Worm (Caenorhabditis elegans): ENCODE results near the gene fbxb-118.

Gene fbxb-118

ce11 chrII:4040066-4040465 is 23.8 kb downstream of the fbxb-118 start:
- TF ChIP-seq nhr-77 (tag; optimal IDR thresholded peaks at IDR 0.05) (no peak), nhr-237 (tag; optimal IDR thresholded peaks at IDR 0.05) (no peak), tbx-2 (tag; optimal IDR thresholded peaks at IDR 0.05) (no peak), fkh-10 (GFP tag; optimal IDR thresholded peaks at IDR 0.05) (no peak), swsn-7 (tag; optimal IDR thresholded peaks at IDR 0.05) (no peak), nhr-19 (GFP tag; conservative IDR thresholded peaks at IDR 0.05) (no peak), ama-1 (optimal IDR thresholded peaks at IDR 0.05) (no peak), xbp-1 (tag; optimal IDR thresholded peaks at IDR 0.05) (no peak), Y116A8C.19 (tag; optimal IDR thresholded peaks at IDR 0.05; ENCODE audit: borderline replicate concordance) (no peak), nhr-84 (tag; optimal IDR thresholded peaks at IDR 0.05) (no peak), zag-1 (tag; optimal IDR thresholded peaks at IDR 0.05) (no peak), hpl-2 (GFP tag; optimal IDR thresholded peaks at IDR 0.05) (no peak), C04F5.9 (tag; optimal IDR thresholded peaks at IDR 0.05) (no peak), hlh-4 (tag; optimal IDR thresholded peaks at IDR 0.05) (no peak), nhr-28 (tag; optimal IDR thresholded peaks at IDR 0.05) (no peak)

ce11 chrII:4038541-4038940 is 25.4 kb downstream of the fbxb-118 start, which contains the start of gene pqn-48:
Gene pqn-48 (plus strand): TSS chrII:4038884.
- TF ChIP-seq nhr-237 (tag; optimal IDR thresholded peaks at IDR 0.05) (no peak), F16B12.6 (tag; optimal IDR thresholded peaks at IDR 0.05) (no peak), rnt-1 (tag; optimal IDR thresholded peaks at IDR 0.05) (peak; percentile 52), hlh-4 (tag; optimal IDR thresholded peaks at IDR 0.05) (no peak), ceh-90 (tag; optimal IDR thresholded peaks at IDR 0.05) (no peak), nhr-19 (GFP tag; conservative IDR thresholded peaks at IDR 0.05) (0 out of 2 replicates have a peak, but pooled peaks have one; percentile 10), egl-13 (tag; optimal IDR thresholded peaks at IDR 0.05) (no peak), ceh-88 (GFP tag; IDR thresholded peaks at IDR 0.05) (no peak), fkh-4 (tag; optimal IDR thresholded peaks at IDR 0.05; ENCODE audit: borderline replicate concordance) (no peak), zip-4 (GFP tag; optimal IDR thresholded peaks at IDR 0.05) (no peak), mep-1 (tag; optimal IDR thresholded peaks at IDR 0.05) (no peak), efl-1 (optimal IDR thresholded peaks at IDR 0.05) (peak in 1 of 2 experiments; percentile 10), efl-1 (GFP tag; optimal IDR thresholded peaks at IDR 0.05 in 1 of 2) (peak in 1 of 2 experiments; percentile 41), mef-2 (tag; optimal IDR thresholded peaks at IDR 0.05) (no peak), dsc-1 (tag; optimal IDR thresholded peaks at IDR 0.05) (peak; percentile 31), lin-14 (GFP tag; optimal IDR thresholded peaks at IDR 0.05) (peak; percentile 45), skn-1 (tag; optimal IDR thresholded peaks at IDR 0.05) (no peak), nhr-71 (tag; optimal IDR thresholded peaks at IDR 0.05) (peak; percentile 13), nhr-20 (tag; optimal IDR thresholded peaks at IDR 0.05) (no peak), lsy-2 (tag; optimal IDR thresholded peaks at IDR 0.05) (peak in 1 of 2 experiments; percentile 27), nhr-85 (tag) (no peak), ceh-82 (tag; optimal IDR thresholded peaks at IDR 0.05) (no peak)

ce11 chrII:4032293-4032692 is 31.6 kb downstream of the fbxb-118 start, which contains the start of gene K07D4.4:
Gene K07D4.4 (minus strand): TSS chrII:4032393.
- TF ChIP-seq ama-1 (optimal IDR thresholded peaks at IDR 0.05), result no peak
- no peak for TF ChIP-seq mdl-1 (tag; optimal IDR thresholded peaks at IDR 0.05)
- TF ChIP-seq snpc-4 (tag; optimal IDR thresholded peaks at IDR 0.05), result no peak
- TF ChIP-seq blmp-1 (tag; optimal IDR thresholded peaks at IDR 0.05), result no peak
- TF ChIP-seq nhr-90 (tag; optimal IDR thresholded peaks at IDR 0.05; ENCODE audit: poor library complexity), result no peak
- no peak for TF ChIP-seq ztf-11 (tag; optimal IDR thresholded peaks at IDR 0.05)
- TF ChIP-seq unc-98 (GFP tag; IDR thresholded peaks at IDR 0.05), result no peak
- no peak for TF ChIP-seq skn-1 (tag; optimal IDR thresholded peaks at IDR 0.05)
- no peak for TF ChIP-seq nhr-84 (tag; optimal IDR thresholded peaks at IDR 0.05)
- TF ChIP-seq pag-3 (tag; optimal IDR thresholded peaks at IDR 0.05; ENCODE audit: borderline replicate concordance, insufficient read depth), result no peak
- TF ChIP-seq nhr-19 (GFP tag; conservative IDR thresholded peaks at IDR 0.05), result no peak
- TF ChIP-seq fkh-4 (tag; optimal IDR thresholded peaks at IDR 0.05; ENCODE audit: borderline replicate concordance), result no peak
- TF ChIP-seq ceh-82 (tag; optimal IDR thresholded peaks at IDR 0.05), result no peak
- TF ChIP-seq tlp-1 (tag; optimal IDR thresholded peaks at IDR 0.05), result no peak
- TF ChIP-seq hlh-4 (tag; optimal IDR thresholded peaks at IDR 0.05), result no peak
- no peak for TF ChIP-seq nhr-85 (tag)
- no peak for TF ChIP-seq ets-5 (GFP tag; IDR thresholded peaks at IDR 0.05)

All from whole organism, L1 larva.